Fruit fly (Drosophila melanogaster) whole organism, embryonic: ENCODE results near the gene CG12206.

Experiments used
- B-H1 ChIP-seq: fragments of 200-800 bp; sonication (Bioruptor generic); IDR thresholded peaks from 3 replicates; pipeline ENCODE4 v1.3.6; 2022; ENCODE audit warnings: missing biosample characterization, missing genetic modification characterization
- CG10321 ChIP-seq: fragments of 200-800 bp; sonication (Bioruptor generic); IDR thresholded peaks from 2 replicates; pipeline ENCODE4 v1.3.6; 2022; ENCODE audit warnings: missing biosample characterization, missing genetic modification characterization
- CG11085 ChIP-seq: fragments of 200-800 bp; sonication (Bioruptor generic); IDR thresholded peaks from 2 replicates; pipeline ENCODE4 v1.3.6; 2022; ENCODE audit warnings: missing biosample characterization, missing genetic modification characterization
- CG12071 ChIP-seq: fragments of 200-800 bp; sonication (Bioruptor generic); optimal IDR thresholded peaks from 3 replicates; lab custom pipeline; 2018; ENCODE audit warnings: missing biosample characterization, mild to moderate bottlenecking, missing genetic modification characterization
- CG15073 ChIP-seq: fragments of 200-800 bp; sonication (Bioruptor generic); optimal IDR thresholded peaks from 2 replicates; lab custom pipeline; 2016; ENCODE audit warnings: missing biosample characterization, missing genetic modification characterization
- CG2199 ChIP-seq: fragments of 200-800 bp; sonication (Bioruptor generic); IDR thresholded peaks from 3 replicates; pipeline ENCODE4 v1.3.6; 2022; ENCODE audit warnings: missing biosample characterization, missing genetic modification characterization
- CG2678 ChIP-seq: fragments of 200-800 bp; sonication (Bioruptor generic); optimal IDR thresholded peaks from 3 replicates; lab custom pipeline; 2019; ENCODE audit warnings: missing biosample characterization, mild to moderate bottlenecking, missing genetic modification characterization, moderate library complexity
- CG34224 ChIP-seq: fragments of 200-800 bp; sonication (Bioruptor generic); IDR thresholded peaks from 3 replicates; pipeline ENCODE4 v1.3.6; 2022; ENCODE audit warnings: missing biosample characterization, missing genetic modification characterization; ENCODE audit not compliant: partially characterized antibody
- CG7556 ChIP-seq: fragments of 200-800 bp; sonication (Bioruptor generic); optimal IDR thresholded peaks from 2 replicates; lab custom pipeline; 2017; ENCODE audit warnings: missing biosample characterization, mild to moderate bottlenecking, missing genetic modification characterization
- CG7987 ChIP-seq: fragments of 200-800 bp; sonication (Bioruptor generic); optimal IDR thresholded peaks from 2 replicates; lab custom pipeline; 2018; ENCODE audit warnings: missing biosample characterization, mild to moderate bottlenecking, missing genetic modification characterization, moderate library complexity
- CG8388 ChIP-seq: fragments of 200-800 bp; sonication (Bioruptor generic); optimal IDR thresholded peaks from 2 replicates; lab custom pipeline; 2019; ENCODE audit warnings: missing biosample characterization, mild to moderate bottlenecking, missing genetic modification characterization, moderate library complexity
- CG8765 ChIP-seq: fragments of 200-800 bp; sonication (Bioruptor generic); IDR thresholded peaks from 2 replicates; pipeline ENCODE4 v1.3.6; 2022; ENCODE audit warnings: missing biosample characterization, missing genetic modification characterization
- Camta ChIP-seq: fragments of 200-800 bp; sonication (Bioruptor generic); optimal IDR thresholded peaks from 2 replicates; lab custom pipeline; 2016; ENCODE audit warnings: missing biosample characterization, missing genetic modification characterization
- Chrac-16 ChIP-seq: fragments of 200-800 bp; sonication (Bioruptor generic); optimal IDR thresholded peaks from 3 replicates; lab custom pipeline; 2016; ENCODE audit warnings: missing biosample characterization, missing genetic modification characterization
- Dip2 ChIP-seq: fragments of 200-800 bp; sonication (Bioruptor generic); IDR thresholded peaks from 2 replicates; pipeline ENCODE4 v1.3.6; 2022; ENCODE audit warnings: missing biosample characterization, missing genetic modification characterization
- Dp ChIP-seq: fragments of 200-800 bp; sonication (Bioruptor generic); optimal IDR thresholded peaks from 2 replicates; lab custom pipeline; 2018; ENCODE audit warnings: missing biosample characterization, mild to moderate bottlenecking, missing genetic modification characterization, moderate library complexity
- Eip74EF ChIP-seq, 2 experiments: fragments of 200-800 bp in 1 of 2; fragments of >200 bp in 1 of 2; sonication (Bioruptor generic) in 1 of 2; optimal IDR thresholded peaks; 2 replicates each; lab custom pipeline; 2017 to 2019; ENCODE audit warnings: missing biosample characterization in 2 of 2, missing genetic modification characterization in 2 of 2, mild to moderate bottlenecking in 1 of 2, moderate library complexity in 1 of 2
- Elba2 ChIP-seq: fragments of 200-800 bp; sonication (Bioruptor generic); optimal IDR thresholded peaks from 3 replicates; lab custom pipeline; 2016; ENCODE audit warnings: missing biosample characterization, missing genetic modification characterization
- HHEX ChIP-seq: fragments of 200-800 bp; sonication (Bioruptor generic); optimal IDR thresholded peaks from 3 replicates; lab custom pipeline; 2017; ENCODE audit warnings: missing biosample characterization, mild to moderate bottlenecking, missing genetic modification characterization, missing genetic modification reagents
- Hr3 ChIP-seq: fragments of 200-800 bp; sonication (Bioruptor generic); optimal IDR thresholded peaks from 3 replicates; lab custom pipeline; 2016; ENCODE audit warnings: missing biosample characterization, missing genetic modification characterization
- MESR4 ChIP-seq: fragments of 200-800 bp; sonication (Bioruptor generic); optimal IDR thresholded peaks from 2 replicates; lab custom pipeline; 2018; ENCODE audit warnings: missing biosample characterization, mild to moderate bottlenecking, missing genetic modification characterization, moderate library complexity
- NfI ChIP-seq: fragments of 200-800 bp; sonication (Bioruptor generic); optimal IDR thresholded peaks from 3 replicates; lab custom pipeline; 2018; ENCODE audit warnings: missing biosample characterization, mild to moderate bottlenecking, missing genetic modification characterization, moderate library complexity
- Opbp ChIP-seq: fragments of 200-800 bp; sonication (Bioruptor generic); IDR thresholded peaks from 3 replicates; pipeline ENCODE4 v1.3.6; 2022; ENCODE audit warnings: missing biosample characterization, missing genetic modification characterization; ENCODE audit not compliant: partially characterized antibody
- Ptx1 ChIP-seq: fragments of 200-800 bp; sonication (Bioruptor generic); IDR thresholded peaks from 2 replicates; pipeline ENCODE4 v1.3.6; 2022; ENCODE audit warnings: missing biosample characterization, missing genetic modification characterization
- Rx ChIP-seq: fragments of 200-800 bp; sonication (Bioruptor generic); IDR thresholded peaks from 2 replicates; pipeline ENCODE4 v1.3.6; 2022; ENCODE audit warnings: missing biosample characterization, missing genetic modification characterization
- Sry-δ ChIP-seq: fragments of 200-800 bp; sonication (Bioruptor generic); optimal IDR thresholded peaks from 2 replicates; lab custom pipeline; 2016; ENCODE audit warnings: missing biosample characterization, missing genetic modification characterization
- al ChIP-seq: fragments of 200-800 bp; sonication (Bioruptor generic); IDR thresholded peaks from 2 replicates; pipeline ENCODE4 v1.3.6; 2022; ENCODE audit warnings: missing biosample characterization, missing genetic modification characterization
- ap ChIP-seq: fragments of 200-800 bp; sonication (Bioruptor generic); IDR thresholded peaks from 2 replicates; pipeline ENCODE4 v1.3.6; 2022; ENCODE audit warnings: missing biosample characterization, missing genetic modification characterization
- ase ChIP-seq: fragments of 200-800 bp; sonication (Bioruptor generic); IDR thresholded peaks from 3 replicates; pipeline ENCODE4 v1.3.6; 2022; ENCODE audit warnings: missing biosample characterization, missing genetic modification characterization
- da ChIP-seq: fragments of 200-800 bp; sonication (Bioruptor generic); optimal IDR thresholded peaks from 2 replicates; lab custom pipeline; 2016; ENCODE audit warnings: missing biosample characterization, missing genetic modification characterization
- dati ChIP-seq: fragments of 200-800 bp; sonication (Bioruptor generic); IDR thresholded peaks from 2 replicates; pipeline ENCODE4 v1.3.6; 2022; ENCODE audit warnings: missing biosample characterization, missing genetic modification characterization
- disco-r ChIP-seq: fragments of 200-800 bp; sonication (Bioruptor generic); optimal IDR thresholded peaks from 2 replicates; lab custom pipeline; 2016; ENCODE audit warnings: missing biosample characterization, missing genetic modification characterization
- dmrt11E ChIP-seq: fragments of 200-800 bp; sonication (Bioruptor generic); optimal IDR thresholded peaks from 3 replicates; lab custom pipeline; 2018; ENCODE audit warnings: missing biosample characterization, mild to moderate bottlenecking, missing genetic modification characterization, moderate library complexity
- fru ChIP-seq: fragments of >200 bp; optimal IDR thresholded peaks from 2 replicates; lab custom pipeline; 2017
- grn ChIP-seq: fragments of 200-800 bp; sonication (Bioruptor generic); optimal IDR thresholded peaks from 3 replicates; lab custom pipeline; 2017; ENCODE audit warnings: missing biosample characterization, missing genetic modification characterization
- her ChIP-seq: fragments of 200-800 bp; sonication (Bioruptor generic); optimal IDR thresholded peaks from 2 replicates; lab custom pipeline; 2016; ENCODE audit warnings: missing biosample characterization, missing genetic modification characterization
- hkb ChIP-seq, 2 experiments: fragments of 200-800 bp in 1 of 2; fragments of >200 bp in 1 of 2; sonication (Bioruptor generic) in 1 of 2; IDR thresholded peaks in 1 of 2; optimal IDR thresholded peaks in 1 of 2; 2 replicates each; pipeline versions ENCODE4 v1.3.6 to Lab custom; 2017 to 2022; ENCODE audit warnings: missing biosample characterization in 1 of 2, missing genetic modification characterization in 1 of 2
- ken ChIP-seq: fragments of 200-800 bp; sonication (Bioruptor generic); IDR thresholded peaks from 3 replicates; pipeline ENCODE4 v1.3.6; 2022; ENCODE audit warnings: missing biosample characterization, missing genetic modification characterization
- luna ChIP-seq: fragments of 200-800 bp; sonication (Bioruptor generic); optimal IDR thresholded peaks from 2 replicates; lab custom pipeline; 2016; ENCODE audit warnings: missing biosample characterization, missing genetic modification characterization
- mam ChIP-seq: fragments of 200-800 bp; sonication (Bioruptor generic); optimal IDR thresholded peaks from 3 replicates; lab custom pipeline; 2016; ENCODE audit warnings: missing biosample characterization, missing genetic modification characterization
- p53 ChIP-seq: fragments of 200-800 bp; sonication (Bioruptor generic); optimal IDR thresholded peaks from 2 replicates; lab custom pipeline; 2016; ENCODE audit warnings: missing biosample characterization, missing genetic modification characterization
- seq ChIP-seq: fragments of 200-800 bp; sonication (Bioruptor generic); IDR thresholded peaks from 2 replicates; pipeline ENCODE4 v1.3.6; 2022; ENCODE audit warnings: missing biosample characterization, missing genetic modification characterization
- slp2 ChIP-seq: fragments of 200-800 bp; sonication (Bioruptor generic); optimal IDR thresholded peaks from 2 replicates; lab custom pipeline; 2016; ENCODE audit warnings: missing biosample characterization, missing genetic modification characterization
- tap ChIP-seq: fragments of 200-800 bp; optimal IDR thresholded peaks from 3 replicates; lab custom pipeline; 2019; ENCODE audit warnings: missing biosample characterization, mild to moderate bottlenecking, missing genetic modification characterization, moderate library complexity
- tgo ChIP-seq: fragments of 200-800 bp; sonication (Bioruptor generic); IDR thresholded peaks from 3 replicates; pipeline ENCODE4 v1.3.6; 2022; ENCODE audit warnings: missing biosample characterization, missing genetic modification characterization
- tin ChIP-seq: fragments of 200-800 bp; sonication (Bioruptor generic); optimal IDR thresholded peaks from 3 replicates; lab custom pipeline; 2016; ENCODE audit warnings: missing biosample characterization, missing genetic modification characterization
- vfl ChIP-seq: fragments of 200-800 bp; sonication (Bioruptor generic); optimal IDR thresholded peaks from 2 replicates; lab custom pipeline; 2016; ENCODE audit warnings: missing biosample characterization, missing genetic modification characterization
- vnd ChIP-seq: fragments of 200-800 bp; sonication (Bioruptor generic); IDR thresholded peaks from 3 replicates; pipeline ENCODE4 v1.3.6; 2022; ENCODE audit warnings: missing biosample characterization, missing genetic modification characterization; ENCODE audit not compliant: partially characterized antibody
- vvl ChIP-seq: fragments of 200-800 bp; sonication (Bioruptor generic); IDR thresholded peaks from 2 replicates; pipeline ENCODE4 v1.3.6; 2022; ENCODE audit warnings: missing biosample characterization, missing genetic modification characterization
- wek ChIP-seq: fragments of 200-800 bp; sonication (Bioruptor generic); optimal IDR thresholded peaks from 3 replicates; lab custom pipeline; 2018; ENCODE audit warnings: missing biosample characterization, mild to moderate bottlenecking, missing genetic modification characterization, moderate library complexity
- zfh2 ChIP-seq: fragments of 200-800 bp; sonication (Bioruptor generic); optimal IDR thresholded peaks from 2 replicates; lab custom pipeline; 2016; ENCODE audit warnings: missing biosample characterization, missing genetic modification characterization

Gene CG12206

dm6 chrX:3424963-3425362 is 49.4 kb downstream of the CG12206 start (continued):
- TF ChIP-seq al, result peak; percentile 78
- TF ChIP-seq CG2199 (GFP tag; lab: Robert Waterston, UW), result peak; percentile 42; the same call in 1 of the 3 replicates
- TF ChIP-seq fru (lab: Kevin White, UChicago), result no peak
- TF ChIP-seq Dip2 (GFP tag; lab: Robert Waterston, UW), result no peak
- TF ChIP-seq Elba2 (GFP tag; lab: Kevin White, UChicago), result peak; percentile 12
- TF ChIP-seq seq (GFP tag; lab: Robert Waterston, UW), result peak; percentile 72
- TF ChIP-seq CG34224 (GFP tag; lab: Robert Waterston, UW), result no peak
- peak; percentile 15 for TF ChIP-seq MESR4 (GFP tag; lab: Kevin White, UChicago)
- TF ChIP-seq wek (GFP tag; lab: Kevin White, UChicago), result peak; percentile 47
- TF ChIP-seq ap (GFP tag; lab: Robert Waterston, UW), result peak; percentile 76
- peak; percentile 75 for TF ChIP-seq HHEX (GFP tag; lab: Kevin White, UChicago)
- TF ChIP-seq Hr3 (GFP tag; lab: Kevin White, UChicago), result peak; percentile 79
- TF ChIP-seq CG7556, result peak; percentile 71
- peak; percentile 77 for TF ChIP-seq dmrt11E (tag; lab: Kevin White, UChicago)
- TF ChIP-seq tgo (GFP tag; lab: Robert Waterston, UW), result peak; percentile 86
- TF ChIP-seq CG8388 (GFP tag; lab: Kevin White, UChicago), result peak; percentile 82
- TF ChIP-seq Chrac-16 (GFP tag; lab: Kevin White, UChicago), result peak; percentile 78
- TF ChIP-seq luna (GFP tag; lab: Kevin White, UChicago), result no peak
- TF ChIP-seq Camta (GFP tag; lab: Kevin White, UChicago), result peak; percentile 66
- TF ChIP-seq B-H1 (GFP tag; lab: Robert Waterston, UW), result peak; percentile 79
- TF ChIP-seq Ptx1 (GFP tag; lab: Robert Waterston, UW), result peak; percentile 89
- TF ChIP-seq CG8765 (GFP tag; lab: Robert Waterston, UW), result peak; percentile 46; the same call in 1 of the 2 replicates
- TF ChIP-seq vfl, result peak; percentile 74
- TF ChIP-seq ase, result peak; percentile 74; the same call in 2 of the 3 replicates
- TF ChIP-seq Eip74EF (GFP tag; optimal IDR thresholded peaks at IDR 0.05; lab: Kevin White, UChicago), result peak in 1 of 2 experiments; percentile 82
- TF ChIP-seq her, result peak; percentile 55
- TF ChIP-seq zfh2 (GFP tag; lab: Kevin White, UChicago), result peak; percentile 53
- TF ChIP-seq CG7987, result peak; percentile 67
- TF ChIP-seq da, result peak; percentile 12
- TF ChIP-seq CG2678, result peak; percentile 84
- TF ChIP-seq CG10321 (GFP tag; lab: Robert Waterston, UW), result peak; percentile 26; the same call in 1 of the 2 replicates
- TF ChIP-seq Dp (GFP tag; lab: Kevin White, UChicago), result no peak
- TF ChIP-seq dati, result peak; percentile 49; the same call in 1 of the 2 replicates
- TF ChIP-seq slp2 (GFP tag; lab: Kevin White, UChicago), result peak; percentile 81
- peak; percentile 73 for TF ChIP-seq Rx
- peak; percentile 71 for TF ChIP-seq ken (GFP tag; lab: Robert Waterston, UW)
- peak; percentile 73 for TF ChIP-seq tin (GFP tag; lab: Kevin White, UChicago)
- no peak for TF ChIP-seq vnd (GFP tag; lab: Robert Waterston, UW)
- peak; percentile 80 for TF ChIP-seq NfI (GFP tag; lab: Kevin White, UChicago)
- no peak for TF ChIP-seq Opbp (GFP tag; lab: Robert Waterston, UW)
- peak; percentile 91 for TF ChIP-seq vvl (GFP tag; lab: Robert Waterston, UW)
- TF ChIP-seq mam, result peak; percentile 72
- TF ChIP-seq tap, result peak; percentile 81
- TF ChIP-seq CG15073 (GFP tag; lab: Kevin White, UChicago), result peak; percentile 21
- TF ChIP-seq CG12071 (GFP tag; lab: Kevin White, UChicago), result peak; percentile 77
- TF ChIP-seq Sry-δ, result peak; percentile 25
- no peak for TF ChIP-seq p53 (GFP tag; lab: Kevin White, UChicago)
- peak; percentile 61 for TF ChIP-seq CG11085 (GFP tag; lab: Robert Waterston, UW)
- TF ChIP-seq grn (GFP tag; lab: Kevin White, UChicago), result no peak
- no peak for TF ChIP-seq hkb (optimal IDR thresholded peaks at IDR 0.05; lab: Kevin White, UChicago)
- TF ChIP-seq hkb (GFP tag; IDR thresholded peaks at IDR 0.05; lab: Robert Waterston, UW), result peak; percentile 92
- TF ChIP-seq disco-r, result peak; percentile 47
